Worm (Caenorhabditis elegans) whole organism, midembryonic: Measurements from ENCODE around the gene sart-3.

Source experiments
- T22C8.4 ChIP-seq: fragments of 200-800 bp; sonication (Bioruptor generic); IDR thresholded peaks from 2 replicates; pipeline ENCODE4 v1.3.6; 2022; ENCODE audit warnings: missing genetic modification characterization, missing compliant biosample characterization
- cog-1 ChIP-seq: sonication (generic microtip); optimal IDR thresholded peaks from 2 replicates; lab custom pipeline; 2016; ENCODE audit warnings: missing genetic modification characterization, missing compliant biosample characterization
- flt-1 ChIP-seq: fragments of 200-800 bp; sonication (Bioruptor generic); IDR thresholded peaks from 2 replicates; pipeline ENCODE4 v1.3.6; 2022; ENCODE audit warnings: missing genetic modification characterization, missing compliant biosample characterization
- klf-2 ChIP-seq: fragments of 200-800 bp; sonication (Bioruptor generic); conservative IDR thresholded peaks from 2 replicates; pipeline ENCODE4 v1.3.6; 2022; ENCODE audit warnings: missing genetic modification reagents, missing genetic modification characterization, missing compliant biosample characterization
- med-1 ChIP-seq: sonication (generic microtip); optimal IDR thresholded peaks from 2 replicates; lab custom pipeline; 2017; ENCODE audit warnings: missing genetic modification characterization, mild to moderate bottlenecking, missing compliant biosample characterization, antibody characterized with exemption, missing genetic modification reagents; ENCODE audit not compliant: insufficient read depth
- ref-1 ChIP-seq: fragments of 200-800 bp; sonication (Bioruptor generic); conservative IDR thresholded peaks from 2 replicates; pipeline ENCODE4 v1.3.6; 2022; ENCODE audit warnings: missing genetic modification reagents, missing genetic modification characterization, missing compliant biosample characterization
- tab-1 ChIP-seq: fragments of 200-800 bp; sonication (Bioruptor generic); IDR thresholded peaks from 2 replicates; pipeline ENCODE4 v1.3.6; 2022; ENCODE audit warnings: missing genetic modification characterization, missing compliant biosample characterization
- ztf-23 ChIP-seq: fragments of 200-800 bp; sonication (Bioruptor generic); IDR thresholded peaks from 2 replicates; pipeline ENCODE4 v1.3.6; 2022; ENCODE audit warnings: missing genetic modification reagents, missing genetic modification characterization, missing compliant biosample characterization
- ztf-29 ChIP-seq: fragments of 200-800 bp; sonication (Bioruptor generic); IDR thresholded peaks from 2 replicates; pipeline ENCODE4 v1.3.6; 2022; ENCODE audit warnings: missing genetic modification reagents, missing genetic modification characterization, missing compliant biosample characterization

Gene sart-3

DNA sequence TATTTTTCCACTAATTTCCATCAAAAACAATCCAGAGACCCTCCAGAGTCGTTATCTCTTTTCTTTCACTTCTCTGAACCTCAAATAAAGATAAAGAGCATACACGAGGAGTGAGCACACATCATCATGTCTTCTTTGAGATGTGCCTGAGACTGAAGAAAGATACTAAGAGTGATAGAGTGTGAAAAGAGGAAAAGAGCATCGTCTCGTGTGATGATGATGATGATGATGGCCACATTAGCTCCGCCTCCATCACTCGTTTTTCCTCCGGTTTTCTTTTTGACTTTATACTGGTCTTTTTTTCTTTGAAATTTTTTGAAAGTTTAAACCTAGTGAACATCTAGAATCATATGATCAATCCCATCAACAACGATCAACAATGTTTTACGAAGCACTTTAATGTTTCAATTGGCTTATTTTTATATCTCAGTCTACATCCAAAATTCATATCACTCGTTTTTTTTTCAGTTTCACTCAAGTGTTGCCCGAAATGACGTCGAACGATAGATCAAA lies 21.2 kb upstream of the sart-3 start, which contains the start of gene T01G1.2:
Gene T01G1.2, plus strand, starts transcription at position 463 of the 513 bp plus-strand sequence.
- TF ChIP-seq flt-1 (no peak), ref-1 (no peak), ztf-29 (GFP tag; lab: Robert Waterston, UW) (no peak), cog-1 (tag; lab: Kevin White, UChicago) (no peak), klf-2 (GFP tag; lab: Robert Waterston, UW) (no peak), T22C8.4 (GFP tag; lab: Robert Waterston, UW) (no peak), tab-1 (GFP tag; lab: Robert Waterston, UW) (no peak), ztf-23 (GFP tag; lab: Robert Waterston, UW) (no peak), med-1 (GFP tag; lab: Kevin White, UChicago) (no peak)

DNA sequence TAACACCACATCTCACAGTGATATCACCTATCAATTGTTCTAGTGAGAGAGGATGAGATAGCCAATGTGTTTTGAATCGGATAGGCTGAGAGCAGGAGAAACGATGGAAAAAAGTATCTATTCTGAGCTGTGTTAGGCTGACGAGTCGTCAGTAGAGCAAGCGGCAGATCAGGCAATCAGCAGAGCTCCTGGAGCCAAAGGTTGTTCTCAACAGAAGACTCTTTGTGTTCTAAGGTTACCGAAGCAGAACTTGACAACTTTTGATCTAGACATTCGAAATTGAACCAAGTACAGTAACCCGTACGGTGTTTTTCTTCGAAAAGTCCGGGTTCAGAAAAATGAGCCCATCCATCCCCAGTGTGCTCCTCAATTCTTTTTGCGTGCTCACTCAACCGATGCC lies 20.0 kb upstream of the sart-3 start:
- TF ChIP-seq T22C8.4 (GFP tag; lab: Robert Waterston, UW): no peak
- no peak for TF ChIP-seq flt-1
- TF ChIP-seq ref-1: no peak
- no peak for TF ChIP-seq tab-1 (GFP tag; lab: Robert Waterston, UW)
- TF ChIP-seq cog-1 (tag; lab: Kevin White, UChicago): no peak
- TF ChIP-seq klf-2 (GFP tag; lab: Robert Waterston, UW): no peak
- no peak for TF ChIP-seq ztf-23 (GFP tag; lab: Robert Waterston, UW)
- no peak for TF ChIP-seq ztf-29 (GFP tag; lab: Robert Waterston, UW)
- TF ChIP-seq med-1 (GFP tag; lab: Kevin White, UChicago): no peak

DNA sequence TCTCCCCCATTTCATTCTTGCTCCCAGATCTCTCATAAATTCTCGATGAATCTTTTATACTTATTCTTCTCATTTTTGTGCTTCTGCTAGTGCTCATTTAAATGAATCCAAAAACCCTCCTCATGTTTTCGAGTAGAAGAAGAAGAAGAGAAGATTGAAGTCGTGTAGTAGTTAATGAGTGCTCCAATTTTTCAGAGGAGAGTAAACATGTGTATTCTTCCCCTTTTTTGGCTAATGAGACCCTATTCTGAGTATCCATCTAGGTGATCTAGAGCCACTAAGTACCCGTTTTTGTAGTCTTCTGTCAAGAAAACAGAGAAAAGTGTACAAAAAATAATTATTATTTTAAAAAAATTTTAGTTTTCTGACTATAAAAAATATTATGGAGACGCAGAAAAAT lies 18.8 kb upstream of the sart-3 start:
- TF ChIP-seq ztf-23 (GFP tag; lab: Robert Waterston, UW) (no peak), T22C8.4 (GFP tag; lab: Robert Waterston, UW) (no peak), tab-1 (GFP tag; lab: Robert Waterston, UW) (no peak), ztf-29 (GFP tag; lab: Robert Waterston, UW) (no peak), ref-1 (no peak)

DNA sequence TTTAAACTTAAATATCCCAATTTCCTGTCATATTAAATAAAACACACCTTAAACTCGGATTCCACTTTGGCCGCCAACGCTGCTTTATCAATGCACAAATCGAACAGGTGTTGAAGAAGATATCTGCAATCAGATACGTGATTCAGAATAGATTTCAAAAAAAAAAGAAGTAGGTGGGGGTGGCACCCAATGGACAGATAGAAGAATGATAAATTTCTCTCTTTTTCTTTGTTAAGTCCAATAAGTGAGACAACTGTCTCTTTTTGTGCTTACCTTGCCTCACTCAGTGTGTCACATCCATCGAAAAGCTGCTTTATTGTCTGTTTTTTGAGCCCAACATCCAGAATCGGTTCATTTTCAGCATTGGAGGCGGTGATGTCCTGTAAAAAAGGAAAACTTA lies 18.0 kb upstream of the sart-3 start:
- TF ChIP-seq T22C8.4 (GFP tag; lab: Robert Waterston, UW) (no peak), tab-1 (GFP tag; lab: Robert Waterston, UW) (no peak), ztf-23 (GFP tag; lab: Robert Waterston, UW) (no peak), med-1 (GFP tag; lab: Kevin White, UChicago) (no peak)

DNA sequence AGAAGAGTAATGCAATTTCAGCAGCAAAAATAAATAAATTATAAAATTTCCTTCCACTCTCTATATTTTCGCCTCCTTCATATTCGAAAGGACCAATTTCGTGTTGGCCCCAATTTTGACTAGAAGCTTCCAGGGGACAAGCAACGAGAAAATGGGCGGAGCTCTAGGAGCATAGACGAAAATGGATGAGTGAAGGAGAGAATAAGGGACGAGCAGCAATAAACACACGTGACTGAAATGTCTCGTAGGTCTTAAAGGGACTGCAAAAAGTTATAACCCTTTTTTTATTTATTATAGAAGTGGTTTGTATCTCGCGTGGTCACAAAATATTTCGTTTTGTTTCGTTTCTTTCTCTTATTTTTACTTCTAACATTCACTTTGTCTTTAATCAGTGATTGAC lies 17.0 kb upstream of the sart-3 start:
- TF ChIP-seq tab-1 (GFP tag; lab: Robert Waterston, UW) (no peak), med-1 (GFP tag; lab: Kevin White, UChicago) (no peak), ztf-23 (GFP tag; lab: Robert Waterston, UW) (no peak), ztf-29 (GFP tag; lab: Robert Waterston, UW) (no peak), klf-2 (GFP tag; lab: Robert Waterston, UW) (no peak), T22C8.4 (GFP tag; lab: Robert Waterston, UW) (no peak), cog-1 (tag; lab: Kevin White, UChicago) (no peak), ref-1 (no peak), flt-1 (no peak)

DNA sequence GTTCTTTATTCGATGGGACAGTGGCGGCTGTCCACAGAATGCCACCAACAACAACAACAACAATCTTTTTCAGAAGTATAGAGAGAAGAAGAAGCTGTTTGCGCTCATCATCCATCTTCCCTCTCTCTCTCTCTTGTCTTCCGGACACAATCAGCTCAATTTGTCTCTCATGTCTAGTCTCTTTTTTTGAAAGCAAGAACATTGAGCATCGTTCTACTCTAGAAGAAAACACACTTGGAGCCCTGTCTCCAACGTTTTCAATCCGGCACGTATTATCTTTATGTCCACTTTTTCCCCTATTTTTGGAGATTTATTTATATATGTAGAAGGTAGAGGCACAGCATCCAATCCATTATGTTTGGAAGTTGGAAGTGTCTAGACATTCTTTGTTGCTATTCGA lies 16.1 kb upstream of the sart-3 start:
- TF ChIP-seq cog-1 (tag; lab: Kevin White, UChicago): no peak
- TF ChIP-seq ztf-23 (GFP tag; lab: Robert Waterston, UW): no peak
- TF ChIP-seq flt-1: no peak
- TF ChIP-seq ref-1: no peak

DNA sequence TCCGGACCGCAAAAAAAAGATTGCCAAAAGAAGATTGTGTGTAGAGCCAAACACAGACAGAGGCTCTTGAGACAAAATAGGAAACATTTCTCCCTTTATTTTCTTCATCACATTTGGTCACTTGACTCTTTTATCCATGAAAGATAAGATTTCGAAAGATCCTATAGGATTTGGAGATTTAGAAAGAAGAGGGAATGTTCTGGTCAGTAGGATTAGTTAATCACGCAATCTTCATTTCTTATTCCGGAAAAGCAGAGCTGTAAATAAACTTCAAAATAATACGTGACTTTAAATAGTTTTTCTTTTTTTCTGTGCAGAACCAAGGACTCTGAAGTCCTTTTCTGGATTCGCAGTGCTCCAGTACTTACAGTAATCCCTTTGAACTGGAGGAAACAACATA lies 14.5 kb upstream of the sart-3 start:
- TF ChIP-seq cog-1 (tag; lab: Kevin White, UChicago) (no peak), ztf-29 (GFP tag; lab: Robert Waterston, UW) (no peak), klf-2 (GFP tag; lab: Robert Waterston, UW) (no peak), ztf-23 (GFP tag; lab: Robert Waterston, UW) (no peak), med-1 (GFP tag; lab: Kevin White, UChicago) (no peak)

DNA sequence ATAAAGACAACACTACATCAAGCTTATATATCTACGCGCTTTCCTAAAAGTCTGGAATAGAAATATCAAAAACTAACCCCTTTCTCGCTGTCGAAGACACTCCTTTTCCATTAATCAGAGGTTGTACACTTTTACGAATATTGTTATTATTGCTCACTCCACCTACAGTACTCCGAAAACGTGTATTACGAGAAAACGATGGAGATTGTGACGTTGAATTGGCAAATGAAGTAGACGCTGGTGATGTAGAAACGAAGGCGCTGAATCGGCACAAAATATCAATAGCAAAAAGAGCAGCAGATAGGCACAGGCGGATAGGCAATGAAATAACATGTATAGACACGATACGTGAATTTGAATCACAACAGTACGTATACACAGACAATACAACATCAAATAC lies 11.5 kb upstream of the sart-3 start:
- TF ChIP-seq ztf-23 (GFP tag; lab: Robert Waterston, UW) (no peak), flt-1 (no peak), ztf-29 (GFP tag; lab: Robert Waterston, UW) (no peak), T22C8.4 (GFP tag; lab: Robert Waterston, UW) (no peak)

DNA sequence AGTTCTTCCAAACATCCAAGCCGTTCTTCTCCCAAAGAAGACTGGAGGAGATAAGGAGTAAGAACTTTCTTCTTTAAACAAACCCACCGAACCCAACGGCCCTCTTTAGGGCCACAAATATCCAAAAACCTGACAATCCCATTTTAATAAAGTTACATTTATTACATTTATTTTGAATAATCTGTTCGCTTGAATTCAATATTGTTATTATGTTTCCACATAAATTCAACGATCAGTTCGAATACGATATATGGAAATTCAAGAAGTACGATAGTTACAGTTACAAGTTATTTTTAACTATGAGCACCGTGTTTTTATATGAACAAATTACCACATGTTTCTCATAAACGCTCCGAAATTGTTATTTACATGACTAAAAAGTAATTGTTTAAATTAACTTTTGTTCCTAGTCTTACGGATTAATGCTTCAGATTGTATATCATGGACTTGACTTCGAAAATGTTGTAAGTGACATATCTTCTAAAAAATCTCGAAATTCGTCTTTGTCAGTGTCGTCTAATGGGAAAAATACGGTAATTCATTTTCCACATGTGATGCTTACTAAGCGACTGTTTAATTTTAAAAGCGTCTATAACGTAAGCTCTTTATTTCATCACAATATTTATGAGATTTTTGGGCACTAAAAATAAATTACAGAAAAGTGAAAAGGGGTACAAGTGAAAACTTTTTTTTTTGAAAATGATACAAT lies 8.1 kb upstream of the sart-3 start:
- TF ChIP-seq ztf-29 (GFP tag; lab: Robert Waterston, UW): no peak
- TF ChIP-seq ref-1: no peak
- no peak for TF ChIP-seq flt-1
- no peak for TF ChIP-seq tab-1 (GFP tag; lab: Robert Waterston, UW)
- TF ChIP-seq ztf-23 (GFP tag; lab: Robert Waterston, UW): no peak
- TF ChIP-seq klf-2 (GFP tag; lab: Robert Waterston, UW): no peak
- no peak for TF ChIP-seq T22C8.4 (GFP tag; lab: Robert Waterston, UW)
- no peak for TF ChIP-seq cog-1 (tag; lab: Kevin White, UChicago)
- no peak for TF ChIP-seq med-1 (GFP tag; lab: Kevin White, UChicago)

DNA sequence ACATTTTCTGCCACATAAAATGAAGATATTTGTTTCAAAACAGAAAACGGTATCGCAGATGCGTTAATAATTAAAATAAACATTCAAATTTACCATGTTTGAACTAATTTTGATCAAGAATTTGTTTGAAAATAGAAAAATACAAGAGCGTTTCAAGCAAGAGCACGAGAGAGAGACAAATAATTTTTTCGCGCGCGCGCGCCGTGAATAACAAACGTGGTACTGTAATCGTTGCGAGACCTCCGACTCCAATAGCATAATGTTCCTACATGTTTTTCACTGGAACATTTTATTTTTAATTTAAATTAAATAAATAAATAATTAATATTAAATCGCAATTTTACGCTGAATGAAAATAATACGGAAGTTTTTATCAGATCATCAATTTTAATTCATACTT lies 4.3 kb upstream of the sart-3 start, which contains the start of gene F54E12.2:
Gene F54E12.2, minus strand, starts transcription at position 164 of the 400 bp plus-strand sequence.
- TF ChIP-seq flt-1 (no peak), cog-1 (tag; lab: Kevin White, UChicago) (no peak), ztf-29 (GFP tag; lab: Robert Waterston, UW) (no peak), tab-1 (GFP tag; lab: Robert Waterston, UW) (no peak), ref-1 (no peak), T22C8.4 (GFP tag; lab: Robert Waterston, UW) (no peak), klf-2 (GFP tag; lab: Robert Waterston, UW) (no peak), ztf-23 (GFP tag; lab: Robert Waterston, UW) (no peak), med-1 (GFP tag; lab: Kevin White, UChicago) (no peak)
